Fruit fly (Drosophila melanogaster): ENCODE data around the gene ArgRS.

ArgRS gene

dm6 chrX:15817823-15818222, 26.1 kb downstream of the ArgRS start:
- TF ChIP-seq CG17806 (tag; optimal IDR thresholded peaks at IDR 0.05) (no peak), Pif1B (GFP tag; optimal IDR thresholded peaks at IDR 0.05) (no peak), CG10348 (GFP tag; IDR thresholded peaks at IDR 0.05) (no peak), CG4496 (GFP tag; IDR thresholded peaks at IDR 0.05) (no peak), CG15710 (tag; optimal IDR thresholded peaks at IDR 0.05) (no peak), Snoo (tag; optimal IDR thresholded peaks at IDR 0.05) (no peak), D1 (tag; optimal IDR thresholded peaks at IDR 0.05) (no peak), gl (tag; optimal IDR thresholded peaks at IDR 0.05) (no peak), fd96Ca (GFP tag; IDR thresholded peaks at IDR 0.05) (no peak), CG8301 (tag; optimal IDR thresholded peaks at IDR 0.05) (no peak), CG13204 (GFP tag; optimal IDR thresholded peaks at IDR 0.05) (no peak), rn (GFP tag; IDR thresholded peaks at IDR 0.05) (no peak), CG34367 (tag; optimal IDR thresholded peaks at IDR 0.05) (no peak)

- TF ChIP-seq CG14655 (GFP tag; optimal IDR thresholded peaks at IDR 0.05): no peak
- no peak for TF ChIP-seq Ets98B (GFP tag; IDR thresholded peaks at IDR 0.05)
- TF ChIP-seq CG8301 (tag; optimal IDR thresholded peaks at IDR 0.05): no peak
- no peak for TF ChIP-seq CG34367 (tag; optimal IDR thresholded peaks at IDR 0.05)
- TF ChIP-seq CG8159 (tag; optimal IDR thresholded peaks at IDR 0.05): no peak
- no peak for TF ChIP-seq rn (GFP tag; IDR thresholded peaks at IDR 0.05)
- TF ChIP-seq CG15710 (tag; optimal IDR thresholded peaks at IDR 0.05): no peak
- no peak for TF ChIP-seq CG9948 (tag; optimal IDR thresholded peaks at IDR 0.05)
- TF ChIP-seq Pif1A (GFP tag; optimal IDR thresholded peaks at IDR 0.05): no peak
Measured at dm6 chrX:15816905-15817304, 27.0 kb downstream of the ArgRS start.

- no peak for TF ChIP-seq CG8301 (tag; optimal IDR thresholded peaks at IDR 0.05)
- no peak for TF ChIP-seq Pif1B (GFP tag; optimal IDR thresholded peaks at IDR 0.05)
- no peak for TF ChIP-seq Pif1A (GFP tag; optimal IDR thresholded peaks at IDR 0.05)
- no peak for TF ChIP-seq CG10348 (GFP tag; IDR thresholded peaks at IDR 0.05)
- no peak for TF ChIP-seq CG4496 (GFP tag; IDR thresholded peaks at IDR 0.05)
- TF ChIP-seq CG32121 (GFP tag; IDR thresholded peaks at IDR 0.05): no peak
- TF ChIP-seq CG8159 (tag; optimal IDR thresholded peaks at IDR 0.05): no peak
- no peak for TF ChIP-seq CG13204 (GFP tag; optimal IDR thresholded peaks at IDR 0.05)
- no peak for TF ChIP-seq CG15710 (tag; optimal IDR thresholded peaks at IDR 0.05)
- no peak for TF ChIP-seq CG9948 (tag; optimal IDR thresholded peaks at IDR 0.05)
- no peak for TF ChIP-seq EcR (GFP tag; optimal IDR thresholded peaks at IDR 0.05)
- no peak for TF ChIP-seq D1 (tag; optimal IDR thresholded peaks at IDR 0.05)
- no peak for TF ChIP-seq gl (tag; optimal IDR thresholded peaks at IDR 0.05)
- no peak for TF ChIP-seq Snoo (tag; optimal IDR thresholded peaks at IDR 0.05)
Measured at dm6 chrX:15816127-15816526, 27.8 kb downstream of the ArgRS start.

DNA sequence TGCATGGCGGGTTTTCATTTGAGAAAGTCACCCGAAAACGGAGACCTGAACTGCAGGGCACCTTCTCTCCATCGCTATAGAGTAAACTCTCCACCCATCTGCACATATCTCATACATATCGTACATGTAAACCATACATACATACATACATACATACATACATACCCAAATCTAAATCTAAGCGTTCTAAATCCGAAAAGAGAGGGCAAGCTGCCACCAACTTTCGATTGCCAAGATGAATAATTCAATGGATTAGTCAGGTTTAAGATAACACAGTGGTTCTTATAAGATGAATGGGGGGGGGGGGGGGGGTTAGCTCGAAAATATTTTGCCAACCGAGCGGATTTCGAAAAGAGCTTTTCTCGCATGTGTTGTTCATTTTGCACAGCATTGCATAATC, 29.5 kb downstream of the ArgRS start:
- TF ChIP-seq Snoo (tag; optimal IDR thresholded peaks at IDR 0.05): no peak
- TF ChIP-seq EcR (GFP tag; optimal IDR thresholded peaks at IDR 0.05): no peak
- TF ChIP-seq CG9948 (tag; optimal IDR thresholded peaks at IDR 0.05): no peak
- TF ChIP-seq CG8159 (tag; optimal IDR thresholded peaks at IDR 0.05): no peak
- TF ChIP-seq CG32121 (GFP tag; IDR thresholded peaks at IDR 0.05): no peak

- TF ChIP-seq Pif1A (GFP tag; optimal IDR thresholded peaks at IDR 0.05): no peak
- TF ChIP-seq CG34367 (tag; optimal IDR thresholded peaks at IDR 0.05): no peak
- no peak for TF ChIP-seq CG10348 (GFP tag; IDR thresholded peaks at IDR 0.05)
- TF ChIP-seq CG15710 (tag; optimal IDR thresholded peaks at IDR 0.05): no peak
- no peak for TF ChIP-seq CG32121 (GFP tag; IDR thresholded peaks at IDR 0.05)
- TF ChIP-seq Snoo (tag; optimal IDR thresholded peaks at IDR 0.05): no peak
- no peak for TF ChIP-seq CG14655 (GFP tag; optimal IDR thresholded peaks at IDR 0.05)
- TF ChIP-seq CG13204 (GFP tag; optimal IDR thresholded peaks at IDR 0.05): no peak
- no peak for TF ChIP-seq CG12605 (GFP tag; IDR thresholded peaks at IDR 0.05)
- TF ChIP-seq D1 (tag; optimal IDR thresholded peaks at IDR 0.05): no peak
- TF ChIP-seq Ets98B (GFP tag; IDR thresholded peaks at IDR 0.05): no peak
- TF ChIP-seq gl (tag; optimal IDR thresholded peaks at IDR 0.05): no peak
- TF ChIP-seq CG4496 (GFP tag; IDR thresholded peaks at IDR 0.05): no peak
- TF ChIP-seq CG8159 (tag; optimal IDR thresholded peaks at IDR 0.05): no peak
- TF ChIP-seq EcR (GFP tag; optimal IDR thresholded peaks at IDR 0.05): no peak
- no peak for TF ChIP-seq fd96Ca (GFP tag; IDR thresholded peaks at IDR 0.05)
- no peak for TF ChIP-seq Pif1B (GFP tag; optimal IDR thresholded peaks at IDR 0.05)
- TF ChIP-seq rn (GFP tag; IDR thresholded peaks at IDR 0.05): no peak
- no peak for TF ChIP-seq CG9948 (tag; optimal IDR thresholded peaks at IDR 0.05)
- no peak for TF ChIP-seq CG8301 (tag; optimal IDR thresholded peaks at IDR 0.05)
Measured at dm6 chrX:15813224-15813623, 30.7 kb downstream of the ArgRS start.

DNA sequence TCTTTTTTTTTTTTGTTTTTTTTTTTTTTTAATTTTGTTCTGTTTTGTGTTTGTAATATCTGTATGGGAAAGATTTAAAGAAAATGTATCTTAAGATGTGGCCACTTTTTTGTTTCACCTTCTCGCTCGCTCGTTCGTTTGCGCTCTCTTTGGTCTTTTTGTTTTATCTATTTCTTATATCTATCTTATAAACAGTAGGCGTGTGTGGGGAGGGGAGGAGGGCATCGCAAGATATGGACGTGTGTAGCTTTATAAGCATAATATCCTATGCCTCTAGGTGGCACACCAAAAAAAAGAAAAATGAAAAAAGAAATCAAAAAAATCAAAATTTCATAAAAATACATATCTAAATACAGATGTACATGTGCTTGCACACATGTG, 31.3 kb downstream of the ArgRS start:
- peak; percentile 1 for TF ChIP-seq CG14655 (GFP tag; optimal IDR thresholded peaks at IDR 0.05)
- TF ChIP-seq CG4496 (GFP tag; IDR thresholded peaks at IDR 0.05): peak; percentile 22; the same call in 1 of the 3 replicates
- no peak for TF ChIP-seq Ets98B (GFP tag; IDR thresholded peaks at IDR 0.05)

Data from whole organism, pupa.